Worm (Caenorhabditis elegans) whole organism, L1 larva: ENCODE results near the gene tbx-43.

Source experiments
- nhr-11 ChIP-seq: fragments of 150-350 bp; optimal IDR thresholded peaks from 2 replicates; lab custom pipeline; 2014; ENCODE audit warnings: missing biosample characterization, missing genetic modification characterization
- nhr-28 ChIP-seq: fragments of 150-350 bp; optimal IDR thresholded peaks from 2 replicates; lab custom pipeline; 2014; ENCODE audit warnings: missing biosample characterization, missing genetic modification characterization
- nhr-76 ChIP-seq: sonication (generic microtip); optimal IDR thresholded peaks from 2 replicates; lab custom pipeline; 2017; ENCODE audit warnings: missing biosample characterization, missing genetic modification characterization
- snpc-4 ChIP-seq: fragments of 150-350 bp; optimal IDR thresholded peaks from 2 replicates; lab custom pipeline; 2014; ENCODE audit warnings: missing biosample characterization, missing genetic modification characterization
- unc-62 ChIP-seq: fragments of 150-350 bp; optimal IDR thresholded peaks from 2 replicates; lab custom pipeline; 2014; ENCODE audit warnings: missing biosample characterization, missing genetic modification reagents, missing genetic modification characterization

ce11 chrIII:1733412-1733811 is 36.5 kb downstream of the tbx-43 start:
- no peak for TF ChIP-seq unc-62 (GFP tag; lab: Kevin White, UChicago)
- TF ChIP-seq nhr-28 (tag; lab: Kevin White, UChicago) = no peak
- TF ChIP-seq nhr-11 (tag; lab: Kevin White, UChicago) = no peak
- no peak for TF ChIP-seq snpc-4
- TF ChIP-seq nhr-76 (tag; lab: Kevin White, UChicago) = no peak
